Fruit fly (Drosophila melanogaster) whole organism, embryonic: ENCODE measurements around the gene CG13088.

Source experiments
- Abd-B ChIP-seq: fragments of 200-800 bp; sonication (Bioruptor generic); optimal IDR thresholded peaks from 2 replicates; lab custom pipeline; 2018; ENCODE audit warnings: missing biosample characterization, mild to moderate bottlenecking, missing genetic modification characterization, moderate library complexity
- Bteb2 ChIP-seq: fragments of 200-800 bp; sonication (Bioruptor generic); optimal IDR thresholded peaks from 2 replicates; lab custom pipeline; 2016; ENCODE audit warnings: missing biosample characterization, missing genetic modification characterization
- C15 ChIP-seq: fragments of 200-800 bp; sonication (Bioruptor generic); IDR thresholded peaks from 3 replicates; pipeline ENCODE4 v1.3.6; 2022; ENCODE audit warnings: missing biosample characterization, missing genetic modification characterization
- CG10431 ChIP-seq: fragments of 200-800 bp; sonication (Bioruptor generic); optimal IDR thresholded peaks from 3 replicates; lab custom pipeline; 2018; ENCODE audit warnings: missing biosample characterization, mild to moderate bottlenecking, missing genetic modification characterization
- CG10462 ChIP-seq: fragments of 200-800 bp; sonication (Bioruptor generic); optimal IDR thresholded peaks from 2 replicates; lab custom pipeline; 2016; ENCODE audit warnings: missing biosample characterization, missing genetic modification characterization
- CG11247 ChIP-seq: fragments of 200-800 bp; sonication (Bioruptor generic); IDR thresholded peaks from 2 replicates; pipeline ENCODE4 v1.3.6; 2022; ENCODE audit warnings: missing biosample characterization, missing genetic modification characterization
- CG11723 ChIP-seq: fragments of 200-800 bp; sonication (Bioruptor generic); optimal IDR thresholded peaks from 2 replicates; lab custom pipeline; 2017; ENCODE audit warnings: missing biosample characterization, mild to moderate bottlenecking, missing genetic modification characterization
- CG12155 ChIP-seq: fragments of 200-800 bp; sonication (Bioruptor generic); optimal IDR thresholded peaks from 3 replicates; lab custom pipeline; 2016; ENCODE audit warnings: missing biosample characterization, missing genetic modification characterization
- CG13296 ChIP-seq: fragments of 200-800 bp; sonication (Bioruptor generic); optimal IDR thresholded peaks from 3 replicates; lab custom pipeline; 2018; ENCODE audit warnings: missing biosample characterization, mild to moderate bottlenecking, missing genetic modification characterization
- CG14667 ChIP-seq: fragments of 200-800 bp; sonication (Bioruptor generic); IDR thresholded peaks from 2 replicates; pipeline ENCODE4 v1.3.6; 2022; ENCODE audit warnings: missing biosample characterization, missing genetic modification characterization
- CG15479 ChIP-seq: fragments of 200-800 bp; sonication (Bioruptor generic); optimal IDR thresholded peaks from 3 replicates; lab custom pipeline; 2019; ENCODE audit warnings: missing biosample characterization, mild to moderate bottlenecking, missing genetic modification characterization, moderate library complexity
- CG18011 ChIP-seq: fragments of 200-800 bp; sonication (Bioruptor generic); optimal IDR thresholded peaks from 2 replicates; lab custom pipeline; 2017; ENCODE audit warnings: missing biosample characterization, missing genetic modification characterization, mild to moderate bottlenecking, moderate library complexity, missing genotype
- CG2712 ChIP-seq: fragments of 200-800 bp; optimal IDR thresholded peaks from 3 replicates; lab custom pipeline; 2019; ENCODE audit warnings: missing biosample characterization, mild to moderate bottlenecking, missing genetic modification characterization, moderate library complexity
- CG4328 ChIP-seq: fragments of 200-800 bp; sonication (Bioruptor generic); optimal IDR thresholded peaks from 3 replicates; lab custom pipeline; 2017; ENCODE audit warnings: missing biosample characterization, missing genetic modification reagents, missing genetic modification characterization
- CG4360 ChIP-seq: fragments of 200-800 bp; sonication (Bioruptor generic); IDR thresholded peaks from 2 replicates; pipeline ENCODE4 v1.3.6; 2022; ENCODE audit warnings: missing biosample characterization, missing genetic modification characterization
- CG4404 ChIP-seq: fragments of 200-800 bp; sonication (Bioruptor generic); IDR thresholded peaks from 2 replicates; pipeline ENCODE4 v1.3.6; 2022; ENCODE audit warnings: missing biosample characterization, missing genetic modification characterization
- CG6654 ChIP-seq: fragments of 200-800 bp; sonication (Bioruptor generic); optimal IDR thresholded peaks from 2 replicates; lab custom pipeline; 2017; ENCODE audit warnings: missing biosample characterization, mild to moderate bottlenecking, missing genetic modification characterization
- CG8290 ChIP-seq, 3 experiments: fragments of 200-800 bp; sonication (Bioruptor generic); optimal IDR thresholded peaks; 2 replicates each; lab custom pipeline; 2016 to 2019; ENCODE audit warnings: missing biosample characterization in 3 of 3, missing genetic modification characterization in 3 of 3, mild to moderate bottlenecking in 2 of 3, moderate library complexity in 1 of 3
- CG9876 ChIP-seq: fragments of 200-800 bp; sonication (Bioruptor generic); optimal IDR thresholded peaks from 2 replicates; lab custom pipeline; 2016; ENCODE audit warnings: missing biosample characterization, missing genetic modification characterization
- Dip2 ChIP-seq: fragments of 200-800 bp; sonication (Bioruptor generic); IDR thresholded peaks from 2 replicates; pipeline ENCODE4 v1.3.6; 2022; ENCODE audit warnings: missing biosample characterization, missing genetic modification characterization
- Fer3 ChIP-seq: fragments of 200-800 bp; sonication (Bioruptor generic); optimal IDR thresholded peaks from 2 replicates; lab custom pipeline; 2018; ENCODE audit warnings: missing biosample characterization, mild to moderate bottlenecking, missing genetic modification characterization, moderate library complexity
- H2.0 ChIP-seq: fragments of 200-800 bp; sonication (Bioruptor generic); IDR thresholded peaks from 2 replicates; pipeline ENCODE4 v1.3.6; 2022; ENCODE audit warnings: missing biosample characterization, missing genetic modification characterization
- Sox100B ChIP-seq: fragments of 200-800 bp; sonication (Bioruptor generic); optimal IDR thresholded peaks from 3 replicates; lab custom pipeline; 2018; ENCODE audit warnings: missing biosample characterization, mild to moderate bottlenecking, missing genetic modification characterization
- Stat92E ChIP-seq, 3 experiments: fragments of >200 bp in 2 of 3; fragments of 200-800 bp in 1 of 3; sonication (Bioruptor generic) in 1 of 3; optimal IDR thresholded peaks; 2 replicates each; lab custom pipeline; 2017 to 2019; ENCODE audit warnings: missing biosample characterization in 3 of 3, missing genetic modification characterization in 3 of 3, mild to moderate bottlenecking in 1 of 3, moderate library complexity in 1 of 3
- TFAM ChIP-seq: fragments of 200-800 bp; sonication (Bioruptor generic); optimal IDR thresholded peaks from 2 replicates; lab custom pipeline; 2017; ENCODE audit warnings: missing biosample characterization, missing genetic modification characterization, inconsistent platforms
- Usf ChIP-seq: fragments of 200-800 bp; sonication (Bioruptor generic); optimal IDR thresholded peaks from 2 replicates; lab custom pipeline; 2017; ENCODE audit warnings: missing genotype, missing biosample characterization, missing genetic modification characterization
- Vsx1 ChIP-seq: fragments of 200-800 bp; sonication (Bioruptor generic); optimal IDR thresholded peaks from 2 replicates; lab custom pipeline; 2017; ENCODE audit warnings: missing biosample characterization, mild to moderate bottlenecking, missing genetic modification characterization, missing genetic modification reagents
- ara ChIP-seq: fragments of 200-800 bp; sonication (Bioruptor generic); IDR thresholded peaks from 2 replicates; pipeline ENCODE4 v1.3.6; 2022; ENCODE audit warnings: missing biosample characterization, missing genetic modification characterization
- bab2 ChIP-seq: fragments of 200-800 bp; sonication (Bioruptor generic); optimal IDR thresholded peaks from 2 replicates; lab custom pipeline; 2016; ENCODE audit warnings: missing biosample characterization, missing genetic modification characterization
- dmrt11E ChIP-seq: fragments of 200-800 bp; sonication (Bioruptor generic); optimal IDR thresholded peaks from 3 replicates; lab custom pipeline; 2018; ENCODE audit warnings: missing biosample characterization, mild to moderate bottlenecking, missing genetic modification characterization, moderate library complexity
- ewg ChIP-seq: fragments of 200-800 bp; sonication (Bioruptor generic); optimal IDR thresholded peaks from 3 replicates; lab custom pipeline; 2017; ENCODE audit warnings: mild to moderate bottlenecking, missing biosample characterization, missing genetic modification reagents, missing genetic modification characterization
- eyg ChIP-seq: fragments of 200-800 bp; sonication (Bioruptor generic); optimal IDR thresholded peaks from 3 replicates; lab custom pipeline; 2016; ENCODE audit warnings: missing biosample characterization, missing genetic modification characterization
- ftz-f1 ChIP-seq: fragments of 200-800 bp; sonication (Bioruptor generic); optimal IDR thresholded peaks from 2 replicates; lab custom pipeline; 2016; ENCODE audit warnings: missing biosample characterization, missing genetic modification characterization
- gcm2 ChIP-seq: fragments of 200-800 bp; sonication (Bioruptor generic); optimal IDR thresholded peaks from 2 replicates; lab custom pipeline; 2016; ENCODE audit warnings: missing biosample characterization, missing genetic modification characterization
- grau ChIP-seq: fragments of 200-800 bp; optimal IDR thresholded peaks from 3 replicates; lab custom pipeline; 2019; ENCODE audit warnings: missing biosample characterization, mild to moderate bottlenecking, missing genetic modification characterization, moderate library complexity
- gt ChIP-seq: fragments of 200-800 bp; sonication (Bioruptor generic); IDR thresholded peaks from 2 replicates; pipeline ENCODE4 v1.3.6; 2022; ENCODE audit warnings: missing biosample characterization, missing genetic modification characterization
- hkb ChIP-seq, 2 experiments: fragments of 200-800 bp in 1 of 2; fragments of >200 bp in 1 of 2; sonication (Bioruptor generic) in 1 of 2; IDR thresholded peaks in 1 of 2; optimal IDR thresholded peaks in 1 of 2; 2 replicates each; pipeline versions ENCODE4 v1.3.6 to Lab custom; 2017 to 2022; ENCODE audit warnings: missing biosample characterization in 1 of 2, missing genetic modification characterization in 1 of 2
- kay ChIP-seq: fragments of 200-800 bp; sonication (Bioruptor generic); optimal IDR thresholded peaks from 2 replicates; lab custom pipeline; 2016; ENCODE audit warnings: missing biosample characterization, missing genetic modification characterization
- kni ChIP-seq: fragments of 200-800 bp; sonication (Bioruptor generic); optimal IDR thresholded peaks from 3 replicates; lab custom pipeline; 2017; ENCODE audit warnings: mild to moderate bottlenecking, missing biosample characterization, missing genetic modification reagents, missing genetic modification characterization
- lbe ChIP-seq: fragments of 200-800 bp; sonication (Bioruptor generic); optimal IDR thresholded peaks from 2 replicates; lab custom pipeline; 2016; ENCODE audit warnings: missing biosample characterization, mild to moderate bottlenecking, missing genetic modification characterization
- lola ChIP-seq, 3 experiments: fragments of >200 bp in 2 of 3; fragments of 200-800 bp in 1 of 3; sonication (Bioruptor generic) in 1 of 3; optimal IDR thresholded peaks; 2 replicates each; lab custom pipeline; 2017 to 2019; ENCODE audit warnings: missing biosample characterization in 3 of 3, missing genetic modification characterization in 3 of 3, mild to moderate bottlenecking in 1 of 3, moderate library complexity in 1 of 3
- maf-S ChIP-seq: fragments of 200-800 bp; sonication (Bioruptor generic); optimal IDR thresholded peaks from 2 replicates; lab custom pipeline; 2016; ENCODE audit warnings: missing biosample characterization, missing genetic modification characterization
- onecut ChIP-seq: fragments of 200-800 bp; sonication (Bioruptor generic); IDR thresholded peaks from 2 replicates; pipeline ENCODE4 v1.3.6; 2022; ENCODE audit warnings: missing biosample characterization, missing genetic modification characterization
- org-1 ChIP-seq: fragments of 200-800 bp; sonication (Bioruptor generic); optimal IDR thresholded peaks from 2 replicates; lab custom pipeline; 2017; ENCODE audit warnings: missing biosample characterization, missing genetic modification characterization
- pb ChIP-seq: fragments of 200-800 bp; sonication (Bioruptor generic); optimal IDR thresholded peaks from 3 replicates; lab custom pipeline; 2016; ENCODE audit warnings: missing biosample characterization, missing genetic modification characterization
- prd ChIP-seq, 3 experiments: fragments of >200 bp in 2 of 3; fragments of 200-800 bp in 1 of 3; sonication (Bioruptor generic) in 1 of 3; optimal IDR thresholded peaks in 2 of 3; IDR thresholded peaks in 1 of 3; 2 replicates in 2 of 3; 3 replicates in 1 of 3; pipeline versions ENCODE4 v1.3.6 to Lab custom; 2017 to 2022; ENCODE audit warnings: missing biosample characterization in 1 of 3, missing genetic modification characterization in 1 of 3
- schlank ChIP-seq: fragments of 200-800 bp; sonication (Bioruptor generic); optimal IDR thresholded peaks from 2 replicates; lab custom pipeline; 2018; ENCODE audit warnings: missing biosample characterization, mild to moderate bottlenecking, missing genetic modification characterization
- stc ChIP-seq: fragments of 200-800 bp; sonication (Bioruptor generic); IDR thresholded peaks from 2 replicates; pipeline ENCODE4 v1.3.6; 2022; ENCODE audit warnings: missing biosample characterization, missing genetic modification characterization
- unpg ChIP-seq: fragments of 200-800 bp; sonication (Bioruptor generic); optimal IDR thresholded peaks from 3 replicates; lab custom pipeline; 2018; ENCODE audit warnings: missing biosample characterization, mild to moderate bottlenecking, missing genetic modification characterization, moderate library complexity

CG13088 gene

DNA sequence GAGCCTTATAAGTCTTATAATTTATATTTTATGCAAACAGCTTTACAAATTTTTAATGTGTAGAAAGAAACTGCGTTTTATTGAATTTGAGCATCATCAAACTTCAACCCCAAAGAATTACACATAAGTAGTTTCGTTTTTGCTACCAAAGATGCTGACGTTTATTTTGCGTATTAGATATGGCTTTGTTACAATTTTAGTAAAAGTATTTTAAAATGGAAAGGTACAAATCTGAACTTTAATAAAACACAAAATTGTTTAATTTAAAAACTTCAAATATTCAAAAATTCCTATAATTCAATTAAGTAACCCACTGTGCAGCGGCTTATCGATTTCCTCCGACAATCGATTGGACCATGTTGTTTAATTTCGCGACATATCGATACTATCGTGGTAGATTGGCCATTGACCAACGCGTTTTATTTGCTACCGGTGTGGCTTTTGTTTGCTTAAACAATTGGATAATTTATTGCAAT lies 24.6 kb upstream of the CG13088 start, which contains the start of gene prg (continued):
- peak; percentile 64 for TF ChIP-seq lbe
- no peak for TF ChIP-seq CG4404
- 0 out of 2 replicates have a peak, but pooled peaks have one; percentile 26 for TF ChIP-seq ara (GFP tag; lab: Robert Waterston, UW)
- peak; percentile 44 for TF ChIP-seq gcm2
- TF ChIP-seq bab2 (GFP tag; lab: Kevin White, UChicago), result peak; percentile 72
- TF ChIP-seq Stat92E (GFP tag; optimal IDR thresholded peaks at IDR 0.05; lab: Kevin White, UChicago), result peak in 1 of 3 experiments; percentile 22
- TF ChIP-seq CG6654 (GFP tag; lab: Kevin White, UChicago), result no peak
- TF ChIP-seq C15 (GFP tag; lab: Robert Waterston, UW), result no peak
- peak in 1 of 3 experiments; percentile 54 for TF ChIP-seq lola (GFP tag; optimal IDR thresholded peaks at IDR 0.05; lab: Kevin White, UChicago)
- TF ChIP-seq hkb (optimal IDR thresholded peaks at IDR 0.05; lab: Kevin White, UChicago), result no peak
- TF ChIP-seq hkb (GFP tag; IDR thresholded peaks at IDR 0.05; lab: Robert Waterston, UW), result peak; percentile 79
- TF ChIP-seq Vsx1 (GFP tag; lab: Kevin White, UChicago), result peak; percentile 31
- peak; percentile 72 for TF ChIP-seq Bteb2 (GFP tag; lab: Kevin White, UChicago)
- no peak for TF ChIP-seq TFAM (GFP tag; lab: Kevin White, UChicago)
- TF ChIP-seq CG15479 (GFP tag; lab: Kevin White, UChicago), result no peak
- TF ChIP-seq CG10462, result peak; percentile 34
- peak; percentile 51 for TF ChIP-seq CG10431 (GFP tag; lab: Kevin White, UChicago)
- peak; percentile 38 for TF ChIP-seq CG18011 (GFP tag; lab: Kevin White, UChicago)
- TF ChIP-seq stc (GFP tag; lab: Robert Waterston, UW), result peak; percentile 56
- no peak for TF ChIP-seq CG4360 (GFP tag; lab: Robert Waterston, UW)
- TF ChIP-seq CG9876 (GFP tag; lab: Kevin White, UChicago), result no peak
- TF ChIP-seq maf-S (GFP tag; lab: Kevin White, UChicago), result peak; percentile 51
- no peak for TF ChIP-seq gt (GFP tag; lab: Robert Waterston, UW)
- no peak for TF ChIP-seq Dip2
- no peak for TF ChIP-seq schlank (tag; lab: Kevin White, UChicago)
- peak; percentile 51 for TF ChIP-seq dmrt11E (tag; lab: Kevin White, UChicago)
- peak; percentile 21 for TF ChIP-seq CG11723 (GFP tag; lab: Kevin White, UChicago)
- TF ChIP-seq pb, result peak; percentile 51
- peak; percentile 51 for TF ChIP-seq onecut (GFP tag; lab: Robert Waterston, UW)
- TF ChIP-seq H2.0 (GFP tag; lab: Robert Waterston, UW), result no peak
- no peak for TF ChIP-seq kni (GFP tag; lab: Kevin White, UChicago)
- TF ChIP-seq CG14667 (GFP tag; lab: Robert Waterston, UW), result no peak
- TF ChIP-seq CG4328, result peak; percentile 47
- peak; percentile 45 for TF ChIP-seq CG12155 (GFP tag; lab: Kevin White, UChicago)
- TF ChIP-seq ewg, result peak; percentile 19
- TF ChIP-seq unpg (GFP tag; lab: Kevin White, UChicago), result peak; percentile 77
- TF ChIP-seq ftz-f1 (GFP tag; lab: Kevin White, UChicago), result no peak
- peak; percentile 71 for TF ChIP-seq CG2712 (tag; lab: Kevin White, UChicago)
- no peak for TF ChIP-seq Usf (GFP tag; lab: Kevin White, UChicago)
- peak; percentile 47; the same call in 1 of the 2 replicates for TF ChIP-seq CG11247
- peak; percentile 52 for TF ChIP-seq eyg (GFP tag; lab: Kevin White, UChicago)
- peak; percentile 78 for TF ChIP-seq grau
- peak; percentile 52 for TF ChIP-seq Abd-B (GFP tag; lab: Kevin White, UChicago)
- TF ChIP-seq kay, result peak; percentile 56
- peak; percentile 75 for TF ChIP-seq Sox100B
- no peak for TF ChIP-seq org-1 (GFP tag; lab: Kevin White, UChicago)
- TF ChIP-seq CG13296 (GFP tag; lab: Kevin White, UChicago), result peak; percentile 75
- TF ChIP-seq CG8290 (GFP tag; optimal IDR thresholded peaks at IDR 0.05; lab: Kevin White, UChicago), result peak; percentile 67
- TF ChIP-seq CG8290 (tag; optimal IDR thresholded peaks at IDR 0.05; lab: Kevin White, UChicago), result peak in 1 of 2 experiments; percentile 61
- peak; percentile 66 for TF ChIP-seq Fer3
- no peak for TF ChIP-seq prd (optimal IDR thresholded peaks at IDR 0.05; lab: Kevin White, UChicago)
- TF ChIP-seq prd (GFP tag; IDR thresholded peaks at IDR 0.05; lab: Robert Waterston, UW), result no peak; the same call in 2 of the 3 replicates
